Worm (Caenorhabditis elegans): ENCODE results near the gene B0244.5.

DNA sequence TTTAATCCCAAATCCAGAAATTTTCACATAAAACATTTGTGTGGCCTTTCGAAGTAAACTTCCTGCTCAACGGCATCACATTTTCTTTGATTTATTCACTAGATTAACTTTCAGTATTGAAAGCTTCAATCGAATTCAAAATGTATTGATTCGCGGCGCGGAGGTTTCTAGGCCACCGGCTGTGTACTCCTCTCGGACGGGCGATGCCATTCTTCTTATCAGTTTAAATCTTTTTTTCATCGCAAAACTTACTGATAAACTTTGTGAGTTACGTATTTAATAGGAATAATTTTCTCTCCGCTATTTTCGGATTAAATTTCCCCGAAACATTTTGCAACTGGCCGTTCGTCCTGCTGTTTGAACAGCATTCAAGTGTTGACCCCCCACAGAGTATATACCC, 22.8 kb upstream of the B0244.5 start:
- TF ChIP-seq snpc-4 (GFP tag; optimal IDR thresholded peaks at IDR 0.05) (no peak), snpc-4 (tag; optimal IDR thresholded peaks at IDR 0.05) (peak in 3 of 4 experiments; percentile 40 to 42 (median 42)), xnd-1 (tag; optimal IDR thresholded peaks at IDR 0.05) (no peak), nfyb-1 (GFP tag; IDR thresholded peaks at IDR 0.05) (peak; percentile 62; the same call in 1 of the 2 replicates), ceh-40 (GFP tag; IDR thresholded peaks at IDR 0.05) (no peak), zfh-2 (GFP tag; conservative IDR thresholded peaks at IDR 0.05) (no peak)

Data from whole organism, young adult.